Fruit fly (Drosophila melanogaster) whole organism, adult: ENCODE results near the gene RpL36.
A peak's percentile ranks its signal among the peaks of the same experiment; 100 is the strongest.

Experiments used
- CG11617 ChIP-seq: fragments of 200-800 bp; sonication (Bioruptor generic); optimal IDR thresholded peaks from 2 replicates; lab custom pipeline; 2017; ENCODE audit warnings: mild to moderate bottlenecking, missing biosample characterization, missing genetic modification reagents, missing genetic modification characterization
- CG12768 ChIP-seq: fragments of 200-800 bp; sonication (Bioruptor generic); optimal IDR thresholded peaks from 2 replicates; lab custom pipeline; 2017; ENCODE audit warnings: missing biosample characterization, missing genetic modification characterization, mild to moderate bottlenecking, moderate library complexity, missing genetic modification reagents
- CG14711 ChIP-seq: fragments of 200-800 bp; sonication (Bioruptor generic); optimal IDR thresholded peaks from 2 replicates; lab custom pipeline; 2018; ENCODE audit warnings: missing biosample characterization, mild to moderate bottlenecking, missing genetic modification characterization, moderate library complexity
- CG1620 ChIP-seq: fragments of 200-800 bp; sonication (Bioruptor generic); optimal IDR thresholded peaks from 2 replicates; lab custom pipeline; 2016; ENCODE audit warnings: missing biosample characterization, missing genetic modification characterization
- CG7045 ChIP-seq: fragments of 200-800 bp; sonication (Bioruptor generic); optimal IDR thresholded peaks from 2 replicates; lab custom pipeline; 2017; ENCODE audit warnings: missing biosample characterization, mild to moderate bottlenecking, missing genetic modification characterization
- Crg-1 ChIP-seq: fragments of 200-800 bp; sonication (Bioruptor generic); optimal IDR thresholded peaks from 2 replicates; lab custom pipeline; 2016; ENCODE audit warnings: missing biosample characterization, missing genetic modification characterization
- Hr96 ChIP-seq: fragments of 200-800 bp; sonication (Bioruptor generic); optimal IDR thresholded peaks from 2 replicates; lab custom pipeline; 2016; ENCODE audit warnings: missing biosample characterization, missing genetic modification characterization
- cic ChIP-seq: fragments of 200-800 bp; sonication (Bioruptor generic); optimal IDR thresholded peaks from 2 replicates; lab custom pipeline; 2017; ENCODE audit warnings: missing biosample characterization, mild to moderate bottlenecking, missing genetic modification characterization, moderate library complexity
- cnc ChIP-seq, 2 experiments: fragments of >200 bp; optimal IDR thresholded peaks; 2 replicates each; lab custom pipeline; 2017
- kay ChIP-seq: fragments of 200-800 bp; sonication (Bioruptor generic); peaks from one replicate; lab custom pipeline; 2016; ENCODE audit warnings: missing biosample characterization, missing genetic modification characterization, borderline replicate concordance
- pad ChIP-seq: fragments of 200-800 bp; sonication (Bioruptor generic); optimal IDR thresholded peaks from 3 replicates; lab custom pipeline; 2017; ENCODE audit warnings: missing biosample characterization, missing genetic modification characterization, mild to moderate bottlenecking, moderate library complexity, missing genetic modification reagents
- toe ChIP-seq: fragments of 200-800 bp; sonication (Bioruptor generic); optimal IDR thresholded peaks from 2 replicates; lab custom pipeline; 2016; ENCODE audit warnings: missing biosample characterization, missing genetic modification characterization

DNA sequence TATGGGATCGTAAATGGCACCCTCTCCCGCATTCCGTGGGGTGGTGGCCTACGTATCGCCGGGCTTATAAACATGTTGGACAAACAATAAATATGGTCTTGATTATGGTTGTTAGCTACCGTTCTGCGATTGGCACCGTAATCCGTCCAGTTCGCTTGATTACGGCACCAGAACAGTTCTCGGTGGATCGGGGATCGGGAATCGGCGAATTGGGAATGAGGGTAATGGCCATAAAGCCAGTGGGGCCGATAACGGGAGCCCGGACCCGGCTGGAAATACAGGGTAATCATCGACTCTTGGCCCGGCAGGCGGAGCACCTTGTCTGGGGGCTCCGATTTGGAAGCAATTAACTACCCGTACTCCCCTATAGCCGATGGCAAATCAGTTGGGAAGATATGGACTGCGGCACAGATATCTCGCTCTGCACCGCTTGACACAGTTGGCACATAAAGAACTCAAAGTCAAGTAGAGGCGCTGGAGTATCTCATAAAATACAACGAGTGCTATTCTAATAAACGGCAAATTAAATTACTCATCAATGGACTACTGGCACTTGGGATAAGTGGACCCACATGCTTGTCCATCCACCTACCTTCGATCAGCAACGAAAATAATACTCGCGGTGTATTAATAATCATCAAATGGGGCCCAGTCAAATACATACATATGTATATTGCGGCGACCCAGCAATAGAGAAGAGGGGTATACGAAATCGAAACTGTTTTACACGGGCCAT is 30.8 kb downstream of the RpL36 start:
- TF ChIP-seq toe (GFP tag; lab: Kevin White, UChicago) = no peak
- TF ChIP-seq cic = no peak
- TF ChIP-seq kay = no peak
- TF ChIP-seq CG12768 (GFP tag; lab: Kevin White, UChicago) = no peak
- no peak for TF ChIP-seq cnc (optimal IDR thresholded peaks at IDR 0.05; lab: Kevin White, UChicago)
- no peak for TF ChIP-seq CG1620 (GFP tag; lab: Kevin White, UChicago)
- TF ChIP-seq pad (GFP tag; lab: Kevin White, UChicago) = peak; percentile 14
- TF ChIP-seq CG11617 = no peak
- no peak for TF ChIP-seq Crg-1
- TF ChIP-seq CG7045 (GFP tag; lab: Kevin White, UChicago) = no peak
- TF ChIP-seq CG14711 (tag; lab: Kevin White, UChicago) = peak; percentile 6
- no peak for TF ChIP-seq Hr96
